Fruit fly (Drosophila melanogaster): ENCODE results near the gene scat.

Gene scat

dm6 chr2L:9448322-9449256, 17.4 kb downstream of the scat start:
- TF ChIP-seq EcR (GFP tag; optimal IDR thresholded peaks at IDR 0.05) (no peak), pan (optimal IDR thresholded peaks at IDR 0.05) (no peak), Dll (optimal IDR thresholded peaks at IDR 0.05) (no peak), usp (GFP tag; optimal IDR thresholded peaks at IDR 0.05) (no peak), psq (optimal IDR thresholded peaks at IDR 0.05) (no peak), CG8478 (optimal IDR thresholded peaks at IDR 0.05) (peak; percentile 42)

- TF ChIP-seq Dll (optimal IDR thresholded peaks at IDR 0.05) (no peak), EcR (GFP tag; optimal IDR thresholded peaks at IDR 0.05) (no peak), CG8478 (optimal IDR thresholded peaks at IDR 0.05) (no peak), pan (optimal IDR thresholded peaks at IDR 0.05) (no peak), usp (GFP tag; optimal IDR thresholded peaks at IDR 0.05) (no peak), psq (optimal IDR thresholded peaks at IDR 0.05) (no peak)
These were observed 18.2 kb downstream of the scat start for dm6 chr2L:9449257-9449972.

dm6 chr2L:9452959-9453358, 21.8 kb downstream of the scat start:
- TF ChIP-seq psq (optimal IDR thresholded peaks at IDR 0.05) (no peak), usp (GFP tag; optimal IDR thresholded peaks at IDR 0.05) (no peak), Dll (optimal IDR thresholded peaks at IDR 0.05) (no peak)

- TF ChIP-seq EcR (GFP tag; optimal IDR thresholded peaks at IDR 0.05) (no peak), Dll (optimal IDR thresholded peaks at IDR 0.05) (no peak), psq (optimal IDR thresholded peaks at IDR 0.05) (no peak), usp (GFP tag; optimal IDR thresholded peaks at IDR 0.05) (no peak), CG8478 (optimal IDR thresholded peaks at IDR 0.05) (no peak), pan (optimal IDR thresholded peaks at IDR 0.05) (no peak)
These were observed 23.3 kb downstream of the scat start for dm6 chr2L:9454369-9455054.

dm6 chr2L:9455157-9455556, 24.0 kb downstream of the scat start:
- TF ChIP-seq Dll (optimal IDR thresholded peaks at IDR 0.05) (no peak), EcR (GFP tag; optimal IDR thresholded peaks at IDR 0.05) (no peak), psq (optimal IDR thresholded peaks at IDR 0.05) (no peak), CG8478 (optimal IDR thresholded peaks at IDR 0.05) (no peak), pan (optimal IDR thresholded peaks at IDR 0.05) (no peak), usp (GFP tag; optimal IDR thresholded peaks at IDR 0.05) (no peak)

dm6 chr2L:9457456-9457855, 26.3 kb downstream of the scat start:
- TF ChIP-seq EcR (GFP tag; optimal IDR thresholded peaks at IDR 0.05) (no peak), pan (optimal IDR thresholded peaks at IDR 0.05) (no peak), Dll (optimal IDR thresholded peaks at IDR 0.05) (no peak), psq (optimal IDR thresholded peaks at IDR 0.05) (no peak), CG8478 (optimal IDR thresholded peaks at IDR 0.05) (no peak), usp (GFP tag; optimal IDR thresholded peaks at IDR 0.05) (no peak)

- TF ChIP-seq EcR (GFP tag; optimal IDR thresholded peaks at IDR 0.05) (peak; percentile 42 to 64), CG8478 (optimal IDR thresholded peaks at IDR 0.05) (no peak)
These were observed 26.7 kb downstream of the scat start for dm6 chr2L:9457865-9458264.

- TF ChIP-seq CG8478 (optimal IDR thresholded peaks at IDR 0.05): no peak
- no peak for TF ChIP-seq EcR (GFP tag; optimal IDR thresholded peaks at IDR 0.05)
- TF ChIP-seq usp (GFP tag; optimal IDR thresholded peaks at IDR 0.05): no peak
- no peak for TF ChIP-seq Dll (optimal IDR thresholded peaks at IDR 0.05)
- TF ChIP-seq pan (optimal IDR thresholded peaks at IDR 0.05): no peak
- TF ChIP-seq psq (optimal IDR thresholded peaks at IDR 0.05): no peak
These were observed 28.3 kb downstream of the scat start for dm6 chr2L:9459372-9460091.

dm6 chr2L:9460092-9460473, 28.9 kb downstream of the scat start:
- no peak for TF ChIP-seq psq (optimal IDR thresholded peaks at IDR 0.05)
- TF ChIP-seq Dll (optimal IDR thresholded peaks at IDR 0.05): no peak
- TF ChIP-seq EcR (GFP tag; optimal IDR thresholded peaks at IDR 0.05): no peak
- TF ChIP-seq usp (GFP tag; optimal IDR thresholded peaks at IDR 0.05): no peak
- no peak for TF ChIP-seq CG8478 (optimal IDR thresholded peaks at IDR 0.05)
- no peak for TF ChIP-seq pan (optimal IDR thresholded peaks at IDR 0.05)

dm6 chr2L:9464455-9465063, 33.4 kb downstream of the scat start:
- TF ChIP-seq pan (optimal IDR thresholded peaks at IDR 0.05): no peak
- no peak for TF ChIP-seq EcR (GFP tag; optimal IDR thresholded peaks at IDR 0.05)
- no peak for TF ChIP-seq usp (GFP tag; optimal IDR thresholded peaks at IDR 0.05)
- TF ChIP-seq CG8478 (optimal IDR thresholded peaks at IDR 0.05): no peak
- TF ChIP-seq psq (optimal IDR thresholded peaks at IDR 0.05): no peak

- no peak for TF ChIP-seq pan (optimal IDR thresholded peaks at IDR 0.05)
- TF ChIP-seq usp (GFP tag; optimal IDR thresholded peaks at IDR 0.05): no peak
- TF ChIP-seq EcR (GFP tag; optimal IDR thresholded peaks at IDR 0.05): no peak
- TF ChIP-seq psq (optimal IDR thresholded peaks at IDR 0.05): no peak
- TF ChIP-seq CG8478 (optimal IDR thresholded peaks at IDR 0.05): no peak
- TF ChIP-seq Dll (optimal IDR thresholded peaks at IDR 0.05): no peak
These were observed 36.2 kb downstream of the scat start for dm6 chr2L:9467392-9467791.
